Fruit fly (Drosophila melanogaster) whole organism, prepupa: Measurements from ENCODE around the gene CG33124.

Source experiments
- CG6854 ChIP-seq: fragments of 200-800 bp; sonication (Bioruptor generic); optimal IDR thresholded peaks from 2 replicates; lab custom pipeline; 2017; ENCODE audit warnings: missing biosample characterization, mild to moderate bottlenecking, missing genetic modification characterization
- CG7368 ChIP-seq: fragments of 200-800 bp; sonication (Bioruptor generic); optimal IDR thresholded peaks from 3 replicates; lab custom pipeline; 2016; ENCODE audit warnings: missing biosample characterization, missing genetic modification characterization
- Eip93F ChIP-seq: fragments of 200-800 bp; sonication (Bioruptor generic); optimal IDR thresholded peaks from 2 replicates; lab custom pipeline; 2016; ENCODE audit warnings: missing biosample characterization, mild to moderate bottlenecking, missing genetic modification characterization
- OdsH ChIP-seq: fragments of 200-800 bp; sonication (Bioruptor generic); optimal IDR thresholded peaks from 3 replicates; lab custom pipeline; 2016; ENCODE audit warnings: missing biosample characterization, missing genetic modification characterization
- Sox15 ChIP-seq: fragments of 200-800 bp; sonication (Bioruptor generic); optimal IDR thresholded peaks from 3 replicates; lab custom pipeline; 2016; ENCODE audit warnings: missing biosample characterization, missing genetic modification characterization
- achi ChIP-seq: fragments of 200-800 bp; sonication (Bioruptor generic); optimal IDR thresholded peaks from 3 replicates; lab custom pipeline; 2016; ENCODE audit warnings: missing biosample characterization, missing genetic modification characterization
- svp ChIP-seq: fragments of 200-800 bp; sonication (Bioruptor generic); peaks from one replicate; lab custom pipeline; 2016; ENCODE audit warnings: missing biosample characterization, missing genetic modification characterization

DNA sequence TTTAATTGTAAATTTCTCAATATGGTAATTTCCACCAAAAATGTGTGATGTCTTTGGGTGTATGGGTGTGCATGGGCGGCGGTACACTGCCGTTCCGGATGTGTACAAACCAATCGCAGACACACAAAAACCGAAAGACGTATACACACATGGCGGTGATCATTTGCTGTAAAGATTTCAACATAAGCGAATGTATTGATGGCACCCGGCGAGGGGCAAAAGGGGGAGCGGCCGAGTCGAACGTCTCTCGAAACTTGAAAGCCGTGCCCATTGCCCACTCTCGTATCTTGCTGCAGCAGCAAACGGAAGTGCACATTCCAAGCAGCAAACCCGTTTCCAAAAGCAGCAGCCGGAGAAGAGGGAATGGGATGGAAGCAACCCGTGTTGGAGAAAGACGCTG lies 46.6 kb downstream of the CG33124 start:
- TF ChIP-seq svp (GFP tag; lab: Kevin White, UChicago) (no peak), achi (GFP tag; lab: Kevin White, UChicago) (no peak), CG7368 (GFP tag; lab: Kevin White, UChicago) (no peak), Sox15 (no peak), Eip93F (GFP tag; lab: Kevin White, UChicago) (no peak), CG6854 (peak; percentile 69), OdsH (GFP tag; lab: Kevin White, UChicago) (no peak)
